Worm (Caenorhabditis elegans) whole organism, young adult: ENCODE measurements around the gene twk-34.

Experiments
- F49E8.2 ChIP-seq: sonication (generic microtip); optimal IDR thresholded peaks from 3 replicates; lab custom pipeline; 2017; ENCODE audit warnings: missing genetic modification characterization, mild to moderate bottlenecking, missing compliant biosample characterization, antibody characterized with exemption, moderate library complexity; ENCODE audit not compliant: insufficient read depth
- bed-1 ChIP-seq: fragments of 200-800 bp; sonication (Bioruptor generic); IDR thresholded peaks from 2 replicates; pipeline ENCODE4 v1.3.6; 2022; ENCODE audit warnings: missing genetic modification reagents, missing genetic modification characterization, missing compliant biosample characterization
- chd-7 ChIP-seq: sonication (generic microtip); optimal IDR thresholded peaks from 2 replicates; lab custom pipeline; 2016; ENCODE audit warnings: mild to moderate bottlenecking, missing genetic modification characterization, moderate library complexity, missing compliant biosample characterization
- him-1 ChIP-seq: sonication (generic microtip); optimal IDR thresholded peaks from 2 replicates; lab custom pipeline; 2016; ENCODE audit warnings: missing genotype, missing genetic modification reagents, missing genetic modification characterization, missing compliant biosample characterization
- nhr-27 ChIP-seq: fragments of 200-800 bp; sonication (Bioruptor generic); optimal IDR thresholded peaks from 2 replicates; lab custom pipeline; 2018; ENCODE audit warnings: mild to moderate bottlenecking, missing genetic modification characterization, moderate library complexity, missing compliant biosample characterization
- snpc-1.1 ChIP-seq: sonication (generic microtip); optimal IDR thresholded peaks from 2 replicates; lab custom pipeline; 2017; ENCODE audit warnings: missing genetic modification characterization, mild to moderate bottlenecking, missing compliant biosample characterization, antibody characterized with exemption, moderate library complexity, missing genotype, missing genetic modification reagents; ENCODE audit not compliant: insufficient read depth
- snpc-4 ChIP-seq, 5 experiments: fragments of 150-350 bp in 1 of 5; sonication (generic microtip) in 4 of 5; optimal IDR thresholded peaks; 2 replicates each; lab custom pipeline; 2014 to 2018; ENCODE audit warnings: missing genetic modification characterization in 5 of 5, missing biosample characterization in 3 of 5, antibody characterized with exemption in 2 of 5, mild to moderate bottlenecking in 2 of 5, missing compliant biosample characterization in 2 of 5, missing genotype in 2 of 5, moderate library complexity in 2 of 5, missing genetic modification reagents in 1 of 5
- unc-130 ChIP-seq: sonication (generic microtip); optimal IDR thresholded peaks from 2 replicates; lab custom pipeline; 2016; ENCODE audit warnings: missing genetic modification reagents, missing genetic modification characterization, missing compliant biosample characterization
- unc-62 ChIP-seq: fragments of 150-350 bp; optimal IDR thresholded peaks from 2 replicates; lab custom pipeline; 2014; ENCODE audit warnings: missing biosample characterization, missing genetic modification reagents, missing genetic modification characterization
- ztf-18 ChIP-seq: sonication (generic microtip); optimal IDR thresholded peaks from 2 replicates; lab custom pipeline; 2016; ENCODE audit warnings: missing genotype, mild to moderate bottlenecking, missing genetic modification characterization, missing compliant biosample characterization
- ztf-25 ChIP-seq: fragments of 200-800 bp; sonication (Bioruptor generic); IDR thresholded peaks from 2 replicates; pipeline ENCODE4 v1.3.6; 2022; ENCODE audit warnings: missing genetic modification reagents, missing genetic modification characterization, missing compliant biosample characterization

ce11 chrV:15721888-15722287 lies 17.1 kb downstream of the twk-34 start, which contains the start of gene srh-140:
- TF ChIP-seq snpc-1.1 (tag; lab: Kevin White, UChicago) (no peak), F49E8.2 (tag; lab: Kevin White, UChicago) (no peak), nhr-27 (no peak), ztf-18 (tag; lab: Kevin White, UChicago) (no peak), unc-130 (no peak), snpc-4 (GFP tag; optimal IDR thresholded peaks at IDR 0.05; lab: Kevin White, UChicago) (no peak), snpc-4 (tag; optimal IDR thresholded peaks at IDR 0.05; lab: Kevin White, UChicago) (no peak), him-1 (tag; lab: Kevin White, UChicago) (no peak), ztf-25 (GFP tag; lab: Robert Waterston, UW) (no peak), bed-1 (GFP tag; lab: Robert Waterston, UW) (no peak), unc-62 (GFP tag; lab: Kevin White, UChicago) (no peak), chd-7 (tag; lab: Kevin White, UChicago) (no peak)
